Fruit fly (Drosophila melanogaster) whole organism, embryonic: ENCODE results near the gene CG2278.

Source experiments
- Asciz ChIP-seq: fragments of 200-800 bp; sonication (Bioruptor generic); optimal IDR thresholded peaks from 2 replicates; lab custom pipeline; 2017; ENCODE audit warnings: missing biosample characterization, mild to moderate bottlenecking, missing genetic modification characterization, missing genetic modification reagents
- B-H2 ChIP-seq: fragments of 200-800 bp; sonication (Bioruptor generic); optimal IDR thresholded peaks from 2 replicates; lab custom pipeline; 2018; ENCODE audit warnings: missing biosample characterization, mild to moderate bottlenecking, missing genetic modification characterization
- CG10366 ChIP-seq: fragments of 200-800 bp; sonication (Bioruptor generic); IDR thresholded peaks from 2 replicates; pipeline ENCODE4 v1.3.6; 2022; ENCODE audit warnings: missing biosample characterization, missing genetic modification characterization
- CG10565 ChIP-seq: fragments of 200-800 bp; sonication (Bioruptor generic); optimal IDR thresholded peaks from 3 replicates; lab custom pipeline; 2016; ENCODE audit warnings: missing biosample characterization, mild to moderate bottlenecking, missing genetic modification characterization
- CG11093 ChIP-seq: fragments of 200-800 bp; sonication (Bioruptor generic); IDR thresholded peaks from 3 replicates; pipeline ENCODE4 v1.3.6; 2022; ENCODE audit warnings: missing biosample characterization, missing genetic modification characterization
- CG11723 ChIP-seq: fragments of 200-800 bp; sonication (Bioruptor generic); optimal IDR thresholded peaks from 2 replicates; lab custom pipeline; 2017; ENCODE audit warnings: missing biosample characterization, mild to moderate bottlenecking, missing genetic modification characterization
- CG12744 ChIP-seq: fragments of 200-800 bp; sonication (Bioruptor generic); optimal IDR thresholded peaks from 2 replicates; lab custom pipeline; 2016; ENCODE audit warnings: missing biosample characterization, missing genetic modification characterization
- CG13287 ChIP-seq: fragments of 200-800 bp; sonication (Bioruptor generic); IDR thresholded peaks from 2 replicates; pipeline ENCODE4 v1.3.6; 2022; ENCODE audit warnings: missing biosample characterization, missing genetic modification characterization; ENCODE audit not compliant: partially characterized antibody
- CG14667 ChIP-seq: fragments of 200-800 bp; sonication (Bioruptor generic); IDR thresholded peaks from 2 replicates; pipeline ENCODE4 v1.3.6; 2022; ENCODE audit warnings: missing biosample characterization, missing genetic modification characterization
- CG15011 ChIP-seq: fragments of 200-800 bp; sonication (Bioruptor generic); optimal IDR thresholded peaks from 3 replicates; lab custom pipeline; 2018; ENCODE audit warnings: missing biosample characterization, mild to moderate bottlenecking, missing genetic modification characterization
- CG15696 ChIP-seq: fragments of 200-800 bp; sonication (Bioruptor generic); optimal IDR thresholded peaks from 2 replicates; lab custom pipeline; 2019; ENCODE audit warnings: missing biosample characterization, mild to moderate bottlenecking, missing genetic modification characterization, moderate library complexity
- CG1603 ChIP-seq: fragments of 200-800 bp; sonication (Bioruptor generic); optimal IDR thresholded peaks from 2 replicates; lab custom pipeline; 2019; ENCODE audit warnings: missing biosample characterization, mild to moderate bottlenecking, missing genetic modification characterization, moderate library complexity
- CG16863 ChIP-seq: fragments of 200-800 bp; sonication (Bioruptor generic); optimal IDR thresholded peaks from 3 replicates; lab custom pipeline; 2016; ENCODE audit warnings: missing biosample characterization, missing genetic modification characterization
- CG1792 ChIP-seq: fragments of 200-800 bp; sonication (Bioruptor generic); optimal IDR thresholded peaks from 2 replicates; lab custom pipeline; 2016; ENCODE audit warnings: missing biosample characterization, missing genetic modification characterization
- CG2712 ChIP-seq: fragments of 200-800 bp; optimal IDR thresholded peaks from 3 replicates; lab custom pipeline; 2019; ENCODE audit warnings: missing biosample characterization, mild to moderate bottlenecking, missing genetic modification characterization, moderate library complexity
- CG30020 ChIP-seq: fragments of 200-800 bp; optimal IDR thresholded peaks from 2 replicates; lab custom pipeline; 2019; ENCODE audit warnings: missing biosample characterization, mild to moderate bottlenecking, missing genetic modification characterization, moderate library complexity
- CG3065 ChIP-seq: fragments of 200-800 bp; sonication (Bioruptor generic); optimal IDR thresholded peaks from 2 replicates; lab custom pipeline; 2016; ENCODE audit warnings: missing biosample characterization, missing genetic modification characterization
- CG6654 ChIP-seq: fragments of 200-800 bp; sonication (Bioruptor generic); optimal IDR thresholded peaks from 2 replicates; lab custom pipeline; 2017; ENCODE audit warnings: missing biosample characterization, mild to moderate bottlenecking, missing genetic modification characterization
- CG7745 ChIP-seq: fragments of 200-800 bp; sonication (Bioruptor generic); optimal IDR thresholded peaks from 2 replicates; lab custom pipeline; 2018; ENCODE audit warnings: missing biosample characterization, mild to moderate bottlenecking, missing genetic modification characterization, moderate library complexity
- CG9437 ChIP-seq: fragments of 200-800 bp; sonication (Bioruptor generic); optimal IDR thresholded peaks from 2 replicates; lab custom pipeline; 2018; ENCODE audit warnings: missing biosample characterization, mild to moderate bottlenecking, missing genetic modification characterization
- CG9932 ChIP-seq: fragments of 200-800 bp; sonication (Bioruptor generic); IDR thresholded peaks from 2 replicates; pipeline ENCODE4 v1.3.6; 2022; ENCODE audit warnings: missing biosample characterization, missing genetic modification characterization
- D ChIP-seq, 2 experiments: fragments of 200-800 bp in 1 of 2; fragments of >200 bp in 1 of 2; sonication (Bioruptor generic) in 1 of 2; optimal IDR thresholded peaks; 2 replicates in 1 of 2; 3 replicates in 1 of 2; lab custom pipeline; 2017; ENCODE audit warnings: mild to moderate bottlenecking in 1 of 2, missing biosample characterization in 1 of 2, missing genetic modification characterization in 1 of 2, missing genetic modification reagents in 1 of 2
- D19B ChIP-seq: fragments of 200-800 bp; sonication (Bioruptor generic); optimal IDR thresholded peaks from 2 replicates; lab custom pipeline; 2017; ENCODE audit warnings: missing biosample characterization, mild to moderate bottlenecking, missing genetic modification characterization
- Dad ChIP-seq: fragments of 200-800 bp; sonication (Bioruptor generic); optimal IDR thresholded peaks from 3 replicates; lab custom pipeline; 2016; ENCODE audit warnings: missing biosample characterization, missing genetic modification characterization
- Drgx ChIP-seq: fragments of 200-800 bp; sonication (Bioruptor generic); IDR thresholded peaks from 2 replicates; pipeline ENCODE4 v1.3.6; 2022; ENCODE audit warnings: missing biosample characterization, missing genetic modification characterization
- HLH54F ChIP-seq: fragments of 200-800 bp; sonication (Bioruptor generic); optimal IDR thresholded peaks from 3 replicates; lab custom pipeline; 2016; ENCODE audit warnings: missing biosample characterization, missing genetic modification characterization
- Hr78 ChIP-seq, 2 experiments: fragments of 200-800 bp in 1 of 2; fragments of >200 bp in 1 of 2; sonication (Bioruptor generic) in 1 of 2; optimal IDR thresholded peaks; 2 replicates each; lab custom pipeline; 2017 to 2019; ENCODE audit warnings: missing biosample characterization in 2 of 2, missing genetic modification characterization in 2 of 2, mild to moderate bottlenecking in 1 of 2, moderate library complexity in 1 of 2
- Mes4 ChIP-seq: fragments of 200-800 bp; sonication (Bioruptor generic); optimal IDR thresholded peaks from 2 replicates; lab custom pipeline; 2016; ENCODE audit warnings: missing biosample characterization, missing genetic modification characterization
- Oaz ChIP-seq: fragments of 200-800 bp; sonication (Bioruptor generic); IDR thresholded peaks from 2 replicates; pipeline ENCODE4 v1.3.6; 2022; ENCODE audit warnings: missing biosample characterization, missing genetic modification characterization
- Six4 ChIP-seq: fragments of 200-800 bp; sonication (Bioruptor generic); optimal IDR thresholded peaks from 2 replicates; lab custom pipeline; 2016; ENCODE audit warnings: missing biosample characterization, missing genetic modification characterization
- Xbp1 ChIP-seq: fragments of 200-800 bp; sonication (Bioruptor generic); optimal IDR thresholded peaks from 3 replicates; lab custom pipeline; 2016; ENCODE audit warnings: missing biosample characterization, mild to moderate bottlenecking, missing genetic modification characterization
- ab ChIP-seq: fragments of 200-800 bp; sonication (Bioruptor generic); optimal IDR thresholded peaks from 2 replicates; lab custom pipeline; 2016; ENCODE audit warnings: missing biosample characterization, missing genetic modification characterization
- al ChIP-seq: fragments of 200-800 bp; sonication (Bioruptor generic); IDR thresholded peaks from 2 replicates; pipeline ENCODE4 v1.3.6; 2022; ENCODE audit warnings: missing biosample characterization, missing genetic modification characterization
- az2 ChIP-seq: fragments of 200-800 bp; sonication (Bioruptor generic); optimal IDR thresholded peaks from 3 replicates; lab custom pipeline; 2016; ENCODE audit warnings: missing biosample characterization, missing genetic modification characterization
- crp ChIP-seq, 2 experiments: fragments of 200-800 bp; sonication (Bioruptor generic); optimal IDR thresholded peaks; 2 replicates in 1 of 2; 3 replicates in 1 of 2; lab custom pipeline; 2017; ENCODE audit warnings: missing biosample characterization in 2 of 2, missing genetic modification characterization in 2 of 2, mild to moderate bottlenecking in 1 of 2, moderate library complexity in 1 of 2
- dimm ChIP-seq: fragments of 200-800 bp; sonication (Bioruptor generic); IDR thresholded peaks from 2 replicates; pipeline ENCODE4 v1.3.6; 2022; ENCODE audit warnings: missing biosample characterization, missing genetic modification characterization
- exex ChIP-seq: fragments of 200-800 bp; sonication (Bioruptor generic); optimal IDR thresholded peaks from 4 replicates; lab custom pipeline; 2018; ENCODE audit warnings: missing biosample characterization, mild to moderate bottlenecking, missing genetic modification characterization, moderate library complexity
- eyg ChIP-seq: fragments of 200-800 bp; sonication (Bioruptor generic); optimal IDR thresholded peaks from 3 replicates; lab custom pipeline; 2016; ENCODE audit warnings: missing biosample characterization, missing genetic modification characterization
- hbn ChIP-seq: fragments of 200-800 bp; sonication (Bioruptor generic); IDR thresholded peaks from 2 replicates; pipeline ENCODE4 v1.3.6; 2022; ENCODE audit warnings: missing biosample characterization, missing genetic modification characterization; ENCODE audit not compliant: partially characterized antibody
- lilli ChIP-seq: fragments of 200-800 bp; sonication (Bioruptor generic); optimal IDR thresholded peaks from 3 replicates; lab custom pipeline; 2016; ENCODE audit warnings: missing biosample characterization, missing genetic modification characterization
- lov ChIP-seq, 2 experiments: fragments of 200-800 bp in 1 of 2; fragments of >200 bp in 1 of 2; sonication (Bioruptor generic) in 1 of 2; IDR thresholded peaks in 1 of 2; optimal IDR thresholded peaks in 1 of 2; 2 replicates in 1 of 2; 3 replicates in 1 of 2; pipeline versions ENCODE4 v1.3.6 to Lab custom; 2017 to 2022; ENCODE audit warnings: missing biosample characterization in 1 of 2, missing genetic modification characterization in 1 of 2
- maf-S ChIP-seq: fragments of 200-800 bp; sonication (Bioruptor generic); optimal IDR thresholded peaks from 2 replicates; lab custom pipeline; 2016; ENCODE audit warnings: missing biosample characterization, missing genetic modification characterization
- oc ChIP-seq: fragments of 200-800 bp; sonication (Bioruptor generic); optimal IDR thresholded peaks from 2 replicates; lab custom pipeline; 2018; ENCODE audit warnings: missing biosample characterization, mild to moderate bottlenecking, missing genetic modification characterization, moderate library complexity
- pan ChIP-seq, 4 experiments: fragments of >200 bp in 3 of 4; fragments of 200-800 bp in 1 of 4; sonication (Bioruptor generic) in 1 of 4; optimal IDR thresholded peaks in 3 of 4; IDR thresholded peaks in 1 of 4; 2 replicates each; pipeline versions ENCODE4 v1.3.6 to Lab custom; 2017 to 2022; ENCODE audit warnings: missing biosample characterization in 2 of 4, missing genetic modification characterization in 2 of 4, mixed read lengths in 1 of 4
- sr ChIP-seq: fragments of 200-800 bp; sonication (Bioruptor generic); IDR thresholded peaks from 3 replicates; pipeline ENCODE4 v1.3.6; 2022; ENCODE audit warnings: missing biosample characterization, missing genetic modification characterization
- tgo ChIP-seq: fragments of 200-800 bp; sonication (Bioruptor generic); IDR thresholded peaks from 3 replicates; pipeline ENCODE4 v1.3.6; 2022; ENCODE audit warnings: missing biosample characterization, missing genetic modification characterization
- twi ChIP-seq: fragments of 200-800 bp; optimal IDR thresholded peaks from 2 replicates; lab custom pipeline; 2019; ENCODE audit warnings: missing biosample characterization, mild to moderate bottlenecking, missing genetic modification characterization, moderate library complexity
- unc-4 ChIP-seq: fragments of 200-800 bp; sonication (Bioruptor generic); IDR thresholded peaks from 2 replicates; pipeline ENCODE4 v1.3.6; 2022; ENCODE audit warnings: missing biosample characterization, missing genetic modification characterization; ENCODE audit not compliant: partially characterized antibody
- z ChIP-seq: fragments of 200-800 bp; sonication (Bioruptor generic); IDR thresholded peaks from 3 replicates; pipeline ENCODE4 v1.3.6; 2022; ENCODE audit warnings: missing biosample characterization, missing genetic modification characterization
- zen ChIP-seq: fragments of 200-800 bp; sonication (Bioruptor generic); optimal IDR thresholded peaks from 3 replicates; lab custom pipeline; 2018; ENCODE audit warnings: missing biosample characterization, mild to moderate bottlenecking, missing genetic modification characterization, moderate library complexity

CG2278 gene

dm6 chrX:8207054-8207453 is 37.0 kb upstream of the CG2278 start (continued):
- no peak for TF ChIP-seq Oaz (GFP tag; lab: Robert Waterston, UW)
- TF ChIP-seq exex (tag; lab: Kevin White, UChicago) = no peak
- TF ChIP-seq D (optimal IDR thresholded peaks at IDR 0.05; lab: Kevin White, UChicago) = no peak
- no peak for TF ChIP-seq D (GFP tag; optimal IDR thresholded peaks at IDR 0.05; lab: Kevin White, UChicago)
- TF ChIP-seq CG1792 (GFP tag; lab: Kevin White, UChicago) = no peak
- no peak for TF ChIP-seq CG14667 (GFP tag; lab: Robert Waterston, UW)
- no peak for TF ChIP-seq Six4 (GFP tag; lab: Kevin White, UChicago)
- no peak for TF ChIP-seq lilli
- TF ChIP-seq CG9437 = no peak
- TF ChIP-seq CG10366 (GFP tag; lab: Robert Waterston, UW) = peak; percentile 11; the same call in 1 of the 2 replicates
- no peak for TF ChIP-seq CG2712 (tag; lab: Kevin White, UChicago)
- TF ChIP-seq CG1603 (tag; lab: Kevin White, UChicago) = peak; percentile 54
- TF ChIP-seq Hr78 (GFP tag; optimal IDR thresholded peaks at IDR 0.05; lab: Kevin White, UChicago) = no peak
- no peak for TF ChIP-seq sr
- TF ChIP-seq CG9932 (GFP tag; lab: Robert Waterston, UW) = no peak
- TF ChIP-seq B-H2 (GFP tag; lab: Kevin White, UChicago) = no peak
- no peak for TF ChIP-seq HLH54F
- TF ChIP-seq lov (optimal IDR thresholded peaks at IDR 0.05; lab: Kevin White, UChicago) = no peak
- no peak for TF ChIP-seq lov (GFP tag; IDR thresholded peaks at IDR 0.05; lab: Robert Waterston, UW)
- no peak for TF ChIP-seq Dad (GFP tag; lab: Kevin White, UChicago)
- no peak for TF ChIP-seq az2 (GFP tag; lab: Kevin White, UChicago)
- TF ChIP-seq eyg (GFP tag; lab: Kevin White, UChicago) = no peak
- TF ChIP-seq CG15696 (tag; lab: Kevin White, UChicago) = no peak
- TF ChIP-seq Mes4 (GFP tag; lab: Kevin White, UChicago) = no peak
- no peak for TF ChIP-seq zen (tag; lab: Kevin White, UChicago)
- TF ChIP-seq CG15011 (GFP tag; lab: Kevin White, UChicago) = no peak
- TF ChIP-seq oc (tag; lab: Kevin White, UChicago) = no peak
- no peak for TF ChIP-seq z (GFP tag; lab: Robert Waterston, UW)
- no peak for TF ChIP-seq ab (GFP tag; lab: Kevin White, UChicago)
- TF ChIP-seq CG3065 (GFP tag; lab: Kevin White, UChicago) = no peak
- no peak for TF ChIP-seq D19B (GFP tag; lab: Kevin White, UChicago)
- TF ChIP-seq tgo (GFP tag; lab: Robert Waterston, UW) = 0 out of 3 replicates have a peak, but pooled peaks have one; percentile 15
- TF ChIP-seq Xbp1 (GFP tag; lab: Kevin White, UChicago) = no peak
- TF ChIP-seq CG11723 (GFP tag; lab: Kevin White, UChicago) = no peak
- no peak for TF ChIP-seq CG13287
- TF ChIP-seq hbn = no peak
- TF ChIP-seq CG7745 (tag; lab: Kevin White, UChicago) = no peak
- TF ChIP-seq CG30020 (tag; lab: Kevin White, UChicago) = no peak
- no peak for TF ChIP-seq Asciz (GFP tag; lab: Kevin White, UChicago)
- TF ChIP-seq unc-4 = no peak
- TF ChIP-seq al = no peak
- TF ChIP-seq pan (optimal IDR thresholded peaks at IDR 0.05; lab: Kevin White, UChicago) = no peak
- TF ChIP-seq pan (GFP tag; optimal IDR thresholded peaks at IDR 0.05 in 1 of 2, IDR thresholded peaks at IDR 0.05 in 1 of 2) = peak in 1 of 2 experiments; percentile 21
- peak; percentile 57; the same call in 1 of the 2 replicates for TF ChIP-seq Drgx (GFP tag; lab: Robert Waterston, UW)
- no peak for TF ChIP-seq maf-S (GFP tag; lab: Kevin White, UChicago)
- TF ChIP-seq crp (GFP tag; optimal IDR thresholded peaks at IDR 0.05; lab: Kevin White, UChicago) = no peak
- TF ChIP-seq CG10565 (GFP tag; lab: Kevin White, UChicago) = no peak
- TF ChIP-seq dimm (GFP tag; lab: Robert Waterston, UW) = no peak
- TF ChIP-seq twi (tag; lab: Kevin White, UChicago) = no peak
- no peak for TF ChIP-seq CG12744 (GFP tag; lab: Kevin White, UChicago)
- no peak for TF ChIP-seq CG11093 (GFP tag; lab: Robert Waterston, UW)
- no peak for TF ChIP-seq CG16863 (GFP tag; lab: Kevin White, UChicago)
- TF ChIP-seq CG6654 (GFP tag; lab: Kevin White, UChicago) = no peak
